Fruit fly (Drosophila melanogaster) whole organism, embryonic: ENCODE data around the gene CG2712.

Source experiments
- CG10147 ChIP-seq: fragments of 200-800 bp; sonication (Bioruptor generic); optimal IDR thresholded peaks from 2 replicates; lab custom pipeline; 2019; ENCODE audit warnings: missing biosample characterization, mild to moderate bottlenecking, missing genetic modification characterization, moderate library complexity
- CG10462 ChIP-seq: fragments of 200-800 bp; sonication (Bioruptor generic); optimal IDR thresholded peaks from 2 replicates; lab custom pipeline; 2016; ENCODE audit warnings: missing biosample characterization, missing genetic modification characterization
- CG10565 ChIP-seq: fragments of 200-800 bp; sonication (Bioruptor generic); optimal IDR thresholded peaks from 3 replicates; lab custom pipeline; 2016; ENCODE audit warnings: missing biosample characterization, mild to moderate bottlenecking, missing genetic modification characterization
- CG10979 ChIP-seq: fragments of 200-800 bp; sonication (Bioruptor generic); optimal IDR thresholded peaks from 2 replicates; lab custom pipeline; 2018; ENCODE audit warnings: missing biosample characterization, mild to moderate bottlenecking, missing genetic modification characterization, moderate library complexity
- CG11247 ChIP-seq: fragments of 200-800 bp; sonication (Bioruptor generic); IDR thresholded peaks from 2 replicates; pipeline ENCODE4 v1.3.6; 2022; ENCODE audit warnings: missing biosample characterization, missing genetic modification characterization
- CG12744 ChIP-seq: fragments of 200-800 bp; sonication (Bioruptor generic); optimal IDR thresholded peaks from 2 replicates; lab custom pipeline; 2016; ENCODE audit warnings: missing biosample characterization, missing genetic modification characterization
- CG12942 ChIP-seq: fragments of 200-800 bp; sonication (Bioruptor generic); optimal IDR thresholded peaks from 3 replicates; lab custom pipeline; 2016; ENCODE audit warnings: missing biosample characterization, missing genetic modification characterization
- CG13287 ChIP-seq: fragments of 200-800 bp; sonication (Bioruptor generic); IDR thresholded peaks from 2 replicates; pipeline ENCODE4 v1.3.6; 2022; ENCODE audit warnings: missing biosample characterization, missing genetic modification characterization; ENCODE audit not compliant: partially characterized antibody
- CG13424 ChIP-seq: fragments of 200-800 bp; sonication (Bioruptor generic); optimal IDR thresholded peaks from 2 replicates; lab custom pipeline; 2019; ENCODE audit warnings: missing biosample characterization, mild to moderate bottlenecking, missing genetic modification characterization, moderate library complexity
- CG15269 ChIP-seq: fragments of 200-800 bp; sonication (Bioruptor generic); optimal IDR thresholded peaks from 2 replicates; lab custom pipeline; 2018; ENCODE audit warnings: missing biosample characterization, mild to moderate bottlenecking, missing genetic modification characterization, moderate library complexity
- CG17328 ChIP-seq: fragments of 200-800 bp; sonication (Bioruptor generic); IDR thresholded peaks from 2 replicates; pipeline ENCODE4 v1.3.6; 2022; ENCODE audit warnings: missing biosample characterization, missing genetic modification characterization
- CG2712 ChIP-seq: fragments of 200-800 bp; optimal IDR thresholded peaks from 3 replicates; lab custom pipeline; 2019; ENCODE audit warnings: missing biosample characterization, mild to moderate bottlenecking, missing genetic modification characterization, moderate library complexity
- CG31365 ChIP-seq: fragments of 200-800 bp; sonication (Bioruptor generic); optimal IDR thresholded peaks from 2 replicates; lab custom pipeline; 2018; ENCODE audit warnings: missing biosample characterization, mild to moderate bottlenecking, missing genetic modification characterization
- CG32767 ChIP-seq: fragments of 200-800 bp; sonication (Bioruptor generic); IDR thresholded peaks from 2 replicates; pipeline ENCODE4 v1.3.6; 2022; ENCODE audit warnings: missing biosample characterization, missing genetic modification characterization
- CG34376 ChIP-seq: fragments of 200-800 bp; sonication (Bioruptor generic); optimal IDR thresholded peaks from 2 replicates; lab custom pipeline; 2018; ENCODE audit warnings: missing biosample characterization, mild to moderate bottlenecking, missing genetic modification characterization
- CG6175 ChIP-seq: fragments of 200-800 bp; sonication (Bioruptor generic); IDR thresholded peaks from 3 replicates; pipeline ENCODE4 v1.3.6; 2022; ENCODE audit warnings: missing biosample characterization, missing genetic modification characterization
- CG6765 ChIP-seq: fragments of 200-800 bp; sonication (Bioruptor generic); optimal IDR thresholded peaks from 3 replicates; lab custom pipeline; 2017; ENCODE audit warnings: missing biosample characterization, mild to moderate bottlenecking, missing genetic modification characterization
- CG7271 ChIP-seq: fragments of 200-800 bp; sonication (Bioruptor generic); optimal IDR thresholded peaks from 2 replicates; lab custom pipeline; 2018; ENCODE audit warnings: missing biosample characterization, mild to moderate bottlenecking, missing genetic modification characterization, moderate library complexity
- CG8281 ChIP-seq: fragments of 200-800 bp; sonication (Bioruptor generic); optimal IDR thresholded peaks from 2 replicates; lab custom pipeline; 2018; ENCODE audit warnings: missing biosample characterization, mild to moderate bottlenecking, missing genetic modification characterization, moderate library complexity
- CG8359 ChIP-seq: fragments of 200-800 bp; sonication (Bioruptor generic); optimal IDR thresholded peaks from 2 replicates; lab custom pipeline; 2017; ENCODE audit warnings: missing biosample characterization, mild to moderate bottlenecking, missing genetic modification characterization, borderline replicate concordance
- CG9817 ChIP-seq: fragments of 200-800 bp; sonication (Bioruptor generic); optimal IDR thresholded peaks from 2 replicates; lab custom pipeline; 2018; ENCODE audit warnings: missing biosample characterization, mild to moderate bottlenecking, missing genetic modification characterization, moderate library complexity
- D19A ChIP-seq: fragments of 200-800 bp; optimal IDR thresholded peaks from 3 replicates; lab custom pipeline; 2019; ENCODE audit warnings: missing biosample characterization, mild to moderate bottlenecking, missing genetic modification characterization, moderate library complexity
- D19B ChIP-seq: fragments of 200-800 bp; sonication (Bioruptor generic); optimal IDR thresholded peaks from 2 replicates; lab custom pipeline; 2017; ENCODE audit warnings: missing biosample characterization, mild to moderate bottlenecking, missing genetic modification characterization
- E2f2 ChIP-seq: fragments of 200-800 bp; sonication (Bioruptor generic); IDR thresholded peaks from 2 replicates; pipeline ENCODE4 v1.3.6; 2022; ENCODE audit warnings: missing biosample characterization, missing genetic modification characterization
- Elba2 ChIP-seq: fragments of 200-800 bp; sonication (Bioruptor generic); optimal IDR thresholded peaks from 3 replicates; lab custom pipeline; 2016; ENCODE audit warnings: missing biosample characterization, missing genetic modification characterization
- Gug ChIP-seq: fragments of 200-800 bp; sonication (Bioruptor generic); IDR thresholded peaks from 4 replicates; pipeline ENCODE4 v1.3.6; 2022; ENCODE audit warnings: missing biosample characterization, missing genetic modification characterization
- HHEX ChIP-seq: fragments of 200-800 bp; sonication (Bioruptor generic); optimal IDR thresholded peaks from 3 replicates; lab custom pipeline; 2017; ENCODE audit warnings: missing biosample characterization, mild to moderate bottlenecking, missing genetic modification characterization, missing genetic modification reagents
- Hr3 ChIP-seq: fragments of 200-800 bp; sonication (Bioruptor generic); optimal IDR thresholded peaks from 3 replicates; lab custom pipeline; 2016; ENCODE audit warnings: missing biosample characterization, missing genetic modification characterization
- Hsf ChIP-seq: fragments of 200-800 bp; sonication (Bioruptor generic); optimal IDR thresholded peaks from 3 replicates; lab custom pipeline; 2016; ENCODE audit warnings: missing biosample characterization, missing genetic modification characterization
- Lhr ChIP-seq: fragments of 200-800 bp; sonication (Bioruptor generic); optimal IDR thresholded peaks from 3 replicates; lab custom pipeline; 2017; ENCODE audit warnings: mild to moderate bottlenecking, missing biosample characterization, missing genetic modification reagents, missing genetic modification characterization
- NC2α ChIP-seq: fragments of 200-800 bp; sonication (Bioruptor generic); optimal IDR thresholded peaks from 2 replicates; lab custom pipeline; 2016; ENCODE audit warnings: missing biosample characterization, missing genetic modification characterization
- Pdp1 ChIP-seq, 2 experiments: fragments of 200-800 bp; sonication (Bioruptor generic); optimal IDR thresholded peaks; 3 replicates each; lab custom pipeline; 2016; ENCODE audit warnings: missing biosample characterization in 2 of 2, missing genetic modification characterization in 2 of 2, mild to moderate bottlenecking in 1 of 2, moderate library complexity in 1 of 2
- Sin3A ChIP-seq: fragments of >200 bp; optimal IDR thresholded peaks from 2 replicates; lab custom pipeline; 2018
- abd-A ChIP-seq: fragments of 200-800 bp; sonication (Bioruptor generic); optimal IDR thresholded peaks from 3 replicates; lab custom pipeline; 2019; ENCODE audit warnings: missing biosample characterization, mild to moderate bottlenecking, missing genetic modification characterization, moderate library complexity
- chn ChIP-seq: fragments of 200-800 bp; sonication (Bioruptor generic); optimal IDR thresholded peaks from 2 replicates; lab custom pipeline; 2016; ENCODE audit warnings: missing biosample characterization, missing genetic modification characterization
- cwo ChIP-seq: fragments of 200-800 bp; sonication (Bioruptor generic); optimal IDR thresholded peaks from 3 replicates; lab custom pipeline; 2017; ENCODE audit warnings: missing biosample characterization, missing genetic modification characterization, mild to moderate bottlenecking, moderate library complexity, missing genetic modification reagents
- gro ChIP-seq: fragments of 200-800 bp; sonication (Bioruptor generic); optimal IDR thresholded peaks from 2 replicates; lab custom pipeline; 2016; ENCODE audit warnings: missing biosample characterization, missing genetic modification characterization
- gt ChIP-seq: fragments of 200-800 bp; sonication (Bioruptor generic); IDR thresholded peaks from 2 replicates; pipeline ENCODE4 v1.3.6; 2022; ENCODE audit warnings: missing biosample characterization, missing genetic modification characterization
- h ChIP-seq: fragments of >200 bp; optimal IDR thresholded peaks from 2 replicates; lab custom pipeline; 2017
- hkb ChIP-seq, 2 experiments: fragments of 200-800 bp in 1 of 2; fragments of >200 bp in 1 of 2; sonication (Bioruptor generic) in 1 of 2; IDR thresholded peaks in 1 of 2; optimal IDR thresholded peaks in 1 of 2; 2 replicates each; pipeline versions ENCODE4 v1.3.6 to Lab custom; 2017 to 2022; ENCODE audit warnings: missing biosample characterization in 1 of 2, missing genetic modification characterization in 1 of 2
- hth ChIP-seq: fragments of >200 bp; optimal IDR thresholded peaks from 2 replicates; lab custom pipeline; 2017; ENCODE audit warnings: inconsistent platforms
- ind ChIP-seq: fragments of 200-800 bp; sonication (Bioruptor generic); optimal IDR thresholded peaks from 3 replicates; lab custom pipeline; 2016; ENCODE audit warnings: missing biosample characterization, missing genetic modification characterization
- otp ChIP-seq: fragments of 200-800 bp; sonication (Bioruptor generic); IDR thresholded peaks from 3 replicates; pipeline ENCODE4, ENCODE4 v1.3.6; 2022; ENCODE audit warnings: missing biosample characterization, missing genetic modification characterization
- sd ChIP-seq: fragments of 200-800 bp; sonication (Bioruptor generic); optimal IDR thresholded peaks from 3 replicates; lab custom pipeline; 2018; ENCODE audit warnings: missing biosample characterization, mild to moderate bottlenecking, missing genetic modification characterization, moderate library complexity
- sens ChIP-seq: fragments of 200-800 bp; sonication (Bioruptor generic); peaks from one replicate; lab custom pipeline; 2016; ENCODE audit warnings: missing biosample characterization, missing genetic modification characterization
- slou ChIP-seq: fragments of 200-800 bp; sonication (Bioruptor generic); optimal IDR thresholded peaks from 3 replicates; lab custom pipeline; 2016; ENCODE audit warnings: missing biosample characterization, missing genetic modification characterization
- sna ChIP-seq: fragments of 200-800 bp; sonication (Bioruptor generic); IDR thresholded peaks from 2 replicates; pipeline ENCODE4 v1.3.6; 2022; ENCODE audit warnings: missing biosample characterization, missing genetic modification characterization; ENCODE audit not compliant: partially characterized antibody
- sqz ChIP-seq: fragments of 200-800 bp; sonication (Bioruptor generic); optimal IDR thresholded peaks from 3 replicates; lab custom pipeline; 2018; ENCODE audit warnings: missing biosample characterization, mild to moderate bottlenecking, missing genetic modification characterization
- tgo ChIP-seq: fragments of 200-800 bp; sonication (Bioruptor generic); IDR thresholded peaks from 3 replicates; pipeline ENCODE4 v1.3.6; 2022; ENCODE audit warnings: missing biosample characterization, missing genetic modification characterization
- wdn ChIP-seq: fragments of 200-800 bp; sonication (Bioruptor generic); IDR thresholded peaks from 2 replicates; pipeline ENCODE4 v1.3.6; 2022; ENCODE audit warnings: missing biosample characterization, missing genetic modification characterization
- zf30C ChIP-seq: fragments of 200-800 bp; sonication (Bioruptor generic); optimal IDR thresholded peaks from 3 replicates; lab custom pipeline; 2018; ENCODE audit warnings: missing biosample characterization, mild to moderate bottlenecking, missing genetic modification characterization

Gene CG2712

DNA sequence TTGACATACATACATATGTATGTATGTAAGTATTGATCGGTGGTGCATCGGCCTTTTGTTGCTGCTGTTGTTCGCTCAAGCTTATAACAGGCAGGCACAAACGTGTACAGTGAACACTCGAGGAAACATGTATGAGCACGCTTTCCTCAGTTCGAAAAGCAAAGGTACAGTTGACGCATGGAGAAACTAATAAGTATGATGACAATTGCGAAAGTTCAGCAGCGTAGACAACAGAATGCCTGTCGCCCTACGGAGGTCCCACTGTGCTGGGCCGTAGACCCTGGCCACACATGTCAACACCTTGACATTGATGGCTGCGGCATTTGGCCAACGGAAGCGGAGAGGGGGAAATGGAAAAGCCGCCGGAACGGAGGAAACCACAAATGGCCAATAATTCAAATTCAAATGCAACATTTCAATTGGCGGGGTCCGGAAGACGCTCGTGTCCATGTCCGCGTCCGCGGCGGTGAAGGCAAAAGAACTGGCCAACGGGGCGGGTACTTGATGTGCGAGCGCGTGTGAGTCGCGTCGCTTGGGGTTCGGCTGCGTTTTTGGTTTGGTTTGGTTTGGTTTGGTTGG, 24.0 kb upstream of the CG2712 start, which contains the start of gene CG2681 (continued):
- TF ChIP-seq ind (GFP tag; lab: Kevin White, UChicago) (peak; percentile 45), sna (GFP tag; lab: Robert Waterston, UW) (no peak), gt (no peak), tgo (GFP tag; lab: Robert Waterston, UW) (peak; percentile 37; the same call in 2 of the 3 replicates), Hsf (GFP tag; lab: Kevin White, UChicago) (peak; percentile 27), cwo (no peak), Lhr (GFP tag; lab: Kevin White, UChicago) (no peak), CG10565 (GFP tag; lab: Kevin White, UChicago) (no peak), CG6765 (no peak), D19B (GFP tag; lab: Kevin White, UChicago) (no peak), otp (GFP tag; lab: Robert Waterston, UW) (0 out of 3 replicates have a peak, but pooled peaks have one; percentile 51), CG13424 (tag; lab: Kevin White, UChicago) (peak; percentile 3), CG9817 (tag; lab: Kevin White, UChicago) (no peak), sd (tag; lab: Kevin White, UChicago) (no peak), CG34376 (GFP tag; lab: Kevin White, UChicago) (no peak), hth (lab: Kevin White, UChicago) (no peak), CG10462 (GFP tag; lab: Kevin White, UChicago) (no peak), CG8281 (tag; lab: Kevin White, UChicago) (no peak), CG10147 (GFP tag; lab: Kevin White, UChicago) (no peak), zf30C (GFP tag; lab: Kevin White, UChicago) (no peak), h (no peak), chn (GFP tag; lab: Kevin White, UChicago) (no peak), CG8359 (GFP tag; lab: Kevin White, UChicago) (no peak), wdn (0 out of 2 replicates have a peak, but pooled peaks have one; percentile 23), Gug (peak; percentile 74), E2f2 (GFP tag; lab: Robert Waterston, UW) (no peak; the same call in 1 of the 2 replicates), Sin3A (lab: Kevin White, UChicago) (no peak), Pdp1 (GFP tag; optimal IDR thresholded peaks at IDR 0.05; lab: Kevin White, UChicago) (peak; percentile 23 to 50), CG13287 (GFP tag; lab: Robert Waterston, UW) (no peak), hkb (optimal IDR thresholded peaks at IDR 0.05; lab: Kevin White, UChicago) (no peak), hkb (GFP tag; IDR thresholded peaks at IDR 0.05; lab: Robert Waterston, UW) (peak; percentile 50), CG11247 (peak; percentile 47), NC2α (no peak), CG6175 (no peak), CG31365 (tag; lab: Kevin White, UChicago) (no peak), Elba2 (no peak), HHEX (GFP tag; lab: Kevin White, UChicago) (no peak), CG15269 (no peak), CG12942 (GFP tag; lab: Kevin White, UChicago) (no peak), D19A (tag; lab: Kevin White, UChicago) (no peak), Hr3 (GFP tag; lab: Kevin White, UChicago) (no peak), CG2712 (tag; lab: Kevin White, UChicago) (no peak), CG10979 (tag; lab: Kevin White, UChicago) (no peak), CG12744 (GFP tag; lab: Kevin White, UChicago) (no peak), slou (GFP tag; lab: Kevin White, UChicago) (no peak), CG32767 (GFP tag; lab: Robert Waterston, UW) (peak; percentile 23; the same call in 1 of the 2 replicates), CG17328 (peak; percentile 38; the same call in 1 of the 2 replicates), gro (no peak), sqz (GFP tag; lab: Kevin White, UChicago) (no peak), sens (GFP tag; lab: Kevin White, UChicago) (peak; percentile 72), CG7271 (tag; lab: Kevin White, UChicago) (no peak), abd-A (no peak)
